Fruit fly (Drosophila melanogaster) whole organism, embryonic: Measurements from ENCODE around the gene CG15403.

Source experiments
- ATbp ChIP-seq: fragments of 200-800 bp; sonication (Bioruptor generic); optimal IDR thresholded peaks from 2 replicates; lab custom pipeline; 2017; ENCODE audit warnings: missing biosample characterization, mild to moderate bottlenecking, missing genetic modification characterization, missing genetic modification reagents
- Adf1 ChIP-seq: fragments of 200-800 bp; sonication (Bioruptor generic); IDR thresholded peaks from 2 replicates; pipeline ENCODE4 v1.3.6; 2022; ENCODE audit warnings: missing biosample characterization, missing genetic modification characterization
- CG10147 ChIP-seq: fragments of 200-800 bp; sonication (Bioruptor generic); optimal IDR thresholded peaks from 2 replicates; lab custom pipeline; 2019; ENCODE audit warnings: missing biosample characterization, mild to moderate bottlenecking, missing genetic modification characterization, moderate library complexity
- CG10209 ChIP-seq: fragments of 200-800 bp; sonication (Bioruptor generic); optimal IDR thresholded peaks from 3 replicates; lab custom pipeline; 2017; ENCODE audit warnings: missing biosample characterization, mild to moderate bottlenecking, missing genetic modification characterization, missing genetic modification reagents
- CG11085 ChIP-seq: fragments of 200-800 bp; sonication (Bioruptor generic); IDR thresholded peaks from 2 replicates; pipeline ENCODE4 v1.3.6; 2022; ENCODE audit warnings: missing biosample characterization, missing genetic modification characterization
- CG12391 ChIP-seq: fragments of 200-800 bp; sonication (Bioruptor generic); optimal IDR thresholded peaks from 3 replicates; lab custom pipeline; 2018; ENCODE audit warnings: missing biosample characterization, mild to moderate bottlenecking, missing genetic modification characterization, moderate library complexity
- CG15514 ChIP-seq: fragments of 200-800 bp; sonication (Bioruptor generic); optimal IDR thresholded peaks from 3 replicates; lab custom pipeline; 2017; ENCODE audit warnings: missing biosample characterization, missing genetic modification characterization, mild to moderate bottlenecking, moderate library complexity, missing genetic modification reagents
- CG17612 ChIP-seq: fragments of 200-800 bp; sonication (Bioruptor generic); IDR thresholded peaks from 2 replicates; pipeline ENCODE4 v1.3.6; 2022; ENCODE audit warnings: missing biosample characterization, missing genetic modification characterization
- CG17912 ChIP-seq: fragments of 200-800 bp; sonication (Bioruptor generic); optimal IDR thresholded peaks from 2 replicates; lab custom pipeline; 2018; ENCODE audit warnings: missing biosample characterization, mild to moderate bottlenecking, missing genetic modification characterization
- CG2116 ChIP-seq: fragments of 200-800 bp; sonication (Bioruptor generic); optimal IDR thresholded peaks from 3 replicates; lab custom pipeline; 2018; ENCODE audit warnings: missing biosample characterization, mild to moderate bottlenecking, missing genetic modification characterization
- CG33557 ChIP-seq: fragments of 200-800 bp; sonication (Bioruptor generic); optimal IDR thresholded peaks from 2 replicates; lab custom pipeline; 2019; ENCODE audit warnings: missing biosample characterization, mild to moderate bottlenecking, missing genetic modification characterization, moderate library complexity
- CG6272 ChIP-seq: fragments of 200-800 bp; sonication (Bioruptor generic); IDR thresholded peaks from 2 replicates; pipeline ENCODE4 v1.3.6; 2022; ENCODE audit warnings: missing biosample characterization, missing genetic modification characterization
- CG6765 ChIP-seq: fragments of 200-800 bp; sonication (Bioruptor generic); optimal IDR thresholded peaks from 3 replicates; lab custom pipeline; 2017; ENCODE audit warnings: missing biosample characterization, mild to moderate bottlenecking, missing genetic modification characterization
- CG7271 ChIP-seq: fragments of 200-800 bp; sonication (Bioruptor generic); optimal IDR thresholded peaks from 2 replicates; lab custom pipeline; 2018; ENCODE audit warnings: missing biosample characterization, mild to moderate bottlenecking, missing genetic modification characterization, moderate library complexity
- CG7372 ChIP-seq: fragments of 200-800 bp; sonication (Bioruptor generic); IDR thresholded peaks from 2 replicates; pipeline ENCODE4 v1.3.6; 2022; ENCODE audit warnings: missing biosample characterization, missing genetic modification characterization
- CG8388 ChIP-seq: fragments of 200-800 bp; sonication (Bioruptor generic); optimal IDR thresholded peaks from 2 replicates; lab custom pipeline; 2019; ENCODE audit warnings: missing biosample characterization, mild to moderate bottlenecking, missing genetic modification characterization, moderate library complexity
- CG8924 ChIP-seq: fragments of 200-800 bp; optimal IDR thresholded peaks from 3 replicates; lab custom pipeline; 2019; ENCODE audit warnings: missing biosample characterization, mild to moderate bottlenecking, missing genetic modification characterization, moderate library complexity
- CG9727 ChIP-seq: fragments of 200-800 bp; sonication (Bioruptor generic); optimal IDR thresholded peaks from 3 replicates; lab custom pipeline; 2017; ENCODE audit warnings: missing biosample characterization, mild to moderate bottlenecking, missing genetic modification characterization
- CG9817 ChIP-seq: fragments of 200-800 bp; sonication (Bioruptor generic); optimal IDR thresholded peaks from 2 replicates; lab custom pipeline; 2018; ENCODE audit warnings: missing biosample characterization, mild to moderate bottlenecking, missing genetic modification characterization, moderate library complexity
- CrebB ChIP-seq: fragments of 200-800 bp; sonication (Bioruptor generic); optimal IDR thresholded peaks from 3 replicates; lab custom pipeline; 2018; ENCODE audit warnings: missing biosample characterization, mild to moderate bottlenecking, missing genetic modification characterization
- ERR ChIP-seq: fragments of 200-800 bp; sonication (Bioruptor generic); optimal IDR thresholded peaks from 2 replicates; lab custom pipeline; 2016; ENCODE audit warnings: missing biosample characterization, missing genetic modification characterization
- Fer2 ChIP-seq: fragments of 200-800 bp; sonication (Bioruptor generic); optimal IDR thresholded peaks from 2 replicates; lab custom pipeline; 2018; ENCODE audit warnings: missing biosample characterization, mild to moderate bottlenecking, missing genetic modification characterization, moderate library complexity
- Hand ChIP-seq: fragments of 200-800 bp; sonication (Bioruptor generic); optimal IDR thresholded peaks from 2 replicates; lab custom pipeline; 2017; ENCODE audit warnings: mild to moderate bottlenecking, missing biosample characterization, missing genetic modification reagents, missing genetic modification characterization
- Hmr ChIP-seq: fragments of 200-800 bp; sonication (Bioruptor generic); optimal IDR thresholded peaks from 3 replicates; lab custom pipeline; 2017; ENCODE audit warnings: mild to moderate bottlenecking, missing biosample characterization, missing genetic modification reagents, missing genetic modification characterization
- Med ChIP-seq: fragments of 200-800 bp; sonication (Bioruptor generic); peaks from one replicate; lab custom pipeline; 2016; ENCODE audit warnings: missing biosample characterization, missing genetic modification characterization, mild to moderate bottlenecking, inconsistent platforms, moderate library complexity
- NC2α ChIP-seq: fragments of 200-800 bp; sonication (Bioruptor generic); optimal IDR thresholded peaks from 2 replicates; lab custom pipeline; 2016; ENCODE audit warnings: missing biosample characterization, missing genetic modification characterization
- NK7.1 ChIP-seq: fragments of 200-800 bp; sonication (Bioruptor generic); optimal IDR thresholded peaks from 3 replicates; lab custom pipeline; 2016; ENCODE audit warnings: missing biosample characterization, missing genetic modification characterization
- Nf-YB ChIP-seq: fragments of 200-800 bp; sonication (Bioruptor generic); optimal IDR thresholded peaks from 3 replicates; lab custom pipeline; 2019; ENCODE audit warnings: missing biosample characterization, mild to moderate bottlenecking, missing genetic modification characterization, moderate library complexity
- Rfx ChIP-seq: fragments of 200-800 bp; sonication (Bioruptor generic); IDR thresholded peaks from 2 replicates; pipeline ENCODE4 v1.3.6; 2022; ENCODE audit warnings: missing biosample characterization, missing genetic modification characterization
- Sry-δ ChIP-seq: fragments of 200-800 bp; sonication (Bioruptor generic); optimal IDR thresholded peaks from 2 replicates; lab custom pipeline; 2016; ENCODE audit warnings: missing biosample characterization, missing genetic modification characterization
- Ssrp ChIP-seq: fragments of 200-800 bp; sonication (Bioruptor generic); optimal IDR thresholded peaks from 2 replicates; lab custom pipeline; 2018; ENCODE audit warnings: missing biosample characterization, mild to moderate bottlenecking, missing genetic modification characterization, moderate library complexity
- bab2 ChIP-seq: fragments of 200-800 bp; sonication (Bioruptor generic); optimal IDR thresholded peaks from 2 replicates; lab custom pipeline; 2016; ENCODE audit warnings: missing biosample characterization, missing genetic modification characterization
- chinmo ChIP-seq: fragments of 200-800 bp; sonication (Bioruptor generic); IDR thresholded peaks from 4 replicates; pipeline ENCODE4 v1.3.6; 2022; ENCODE audit warnings: missing biosample characterization, missing genetic modification characterization; ENCODE audit not compliant: partially characterized antibody
- chm ChIP-seq: fragments of 200-800 bp; sonication (Bioruptor generic); IDR thresholded peaks from 2 replicates; pipeline ENCODE4 v1.3.6; 2022; ENCODE audit warnings: missing biosample characterization, missing genetic modification characterization
- chn ChIP-seq: fragments of 200-800 bp; sonication (Bioruptor generic); optimal IDR thresholded peaks from 2 replicates; lab custom pipeline; 2016; ENCODE audit warnings: missing biosample characterization, missing genetic modification characterization
- ci ChIP-seq: fragments of 200-800 bp; sonication (Bioruptor generic); IDR thresholded peaks from 3 replicates; pipeline ENCODE4 v1.3.6; 2022; ENCODE audit warnings: missing biosample characterization, missing genetic modification characterization
- corto ChIP-seq: fragments of 200-800 bp; sonication (Bioruptor generic); optimal IDR thresholded peaks from 2 replicates; lab custom pipeline; 2016; ENCODE audit warnings: missing biosample characterization, mild to moderate bottlenecking, missing genetic modification characterization, moderate library complexity
- crol ChIP-seq: fragments of 200-800 bp; sonication (Bioruptor generic); IDR thresholded peaks from 2 replicates; pipeline ENCODE4 v1.3.6; 2022; ENCODE audit warnings: missing biosample characterization, missing genetic modification characterization
- fd3F ChIP-seq: fragments of 200-800 bp; sonication (Bioruptor generic); optimal IDR thresholded peaks from 2 replicates; lab custom pipeline; 2018; ENCODE audit warnings: missing biosample characterization, mild to moderate bottlenecking, missing genetic modification characterization, moderate library complexity
- ftz-f1 ChIP-seq: fragments of 200-800 bp; sonication (Bioruptor generic); optimal IDR thresholded peaks from 2 replicates; lab custom pipeline; 2016; ENCODE audit warnings: missing biosample characterization, missing genetic modification characterization
- grau ChIP-seq: fragments of 200-800 bp; optimal IDR thresholded peaks from 3 replicates; lab custom pipeline; 2019; ENCODE audit warnings: missing biosample characterization, mild to moderate bottlenecking, missing genetic modification characterization, moderate library complexity
- hkb ChIP-seq, 2 experiments: fragments of 200-800 bp in 1 of 2; fragments of >200 bp in 1 of 2; sonication (Bioruptor generic) in 1 of 2; IDR thresholded peaks in 1 of 2; optimal IDR thresholded peaks in 1 of 2; 2 replicates each; pipeline versions ENCODE4 v1.3.6 to Lab custom; 2017 to 2022; ENCODE audit warnings: missing biosample characterization in 1 of 2, missing genetic modification characterization in 1 of 2
- lab ChIP-seq: fragments of 200-800 bp; sonication (Bioruptor generic); optimal IDR thresholded peaks from 3 replicates; lab custom pipeline; 2017; ENCODE audit warnings: missing biosample characterization, missing genetic modification characterization, mild to moderate bottlenecking, moderate library complexity, missing genetic modification reagents
- ranshi ChIP-seq: fragments of 200-800 bp; sonication (Bioruptor generic); IDR thresholded peaks from 2 replicates; pipeline ENCODE4 v1.3.6; 2022; ENCODE audit warnings: missing biosample characterization, missing genetic modification characterization
- row ChIP-seq: fragments of 200-800 bp; sonication (Bioruptor generic); IDR thresholded peaks from 3 replicates; pipeline ENCODE4 v1.3.6; 2022; ENCODE audit warnings: missing biosample characterization, missing genetic modification characterization
- sd ChIP-seq: fragments of 200-800 bp; sonication (Bioruptor generic); optimal IDR thresholded peaks from 3 replicates; lab custom pipeline; 2018; ENCODE audit warnings: missing biosample characterization, mild to moderate bottlenecking, missing genetic modification characterization, moderate library complexity
- sens ChIP-seq: fragments of 200-800 bp; sonication (Bioruptor generic); peaks from one replicate; lab custom pipeline; 2016; ENCODE audit warnings: missing biosample characterization, missing genetic modification characterization
- sna ChIP-seq: fragments of 200-800 bp; sonication (Bioruptor generic); IDR thresholded peaks from 2 replicates; pipeline ENCODE4 v1.3.6; 2022; ENCODE audit warnings: missing biosample characterization, missing genetic modification characterization; ENCODE audit not compliant: partially characterized antibody
- tgo ChIP-seq: fragments of 200-800 bp; sonication (Bioruptor generic); IDR thresholded peaks from 3 replicates; pipeline ENCODE4 v1.3.6; 2022; ENCODE audit warnings: missing biosample characterization, missing genetic modification characterization
- usp ChIP-seq: fragments of >200 bp; optimal IDR thresholded peaks from 2 replicates; lab custom pipeline; 2017; ENCODE audit warnings: missing biosample characterization, missing genetic modification characterization

CG15403 gene

dm6 chr2L:3124500-3124977 lies 3.9 kb upstream of the CG15403 start (continued):
- no peak for TF ChIP-seq CG12391 (tag; lab: Kevin White, UChicago)
- no peak for TF ChIP-seq Ssrp
- no peak for TF ChIP-seq CG9727 (GFP tag; lab: Kevin White, UChicago)
- no peak for TF ChIP-seq ranshi (GFP tag; lab: Robert Waterston, UW)
- TF ChIP-seq CG17612 (GFP tag; lab: Robert Waterston, UW) = no peak
- TF ChIP-seq NC2α (GFP tag; lab: Kevin White, UChicago) = no peak
- no peak for TF ChIP-seq Fer2 (tag; lab: Kevin White, UChicago)
- no peak for TF ChIP-seq fd3F (GFP tag; lab: Kevin White, UChicago)
- no peak for TF ChIP-seq grau
- TF ChIP-seq chn (GFP tag; lab: Kevin White, UChicago) = no peak
- 0 out of 2 replicates have a peak, but pooled peaks have one; percentile 16 for TF ChIP-seq CG6272 (GFP tag; lab: Robert Waterston, UW)
- no peak for TF ChIP-seq hkb (optimal IDR thresholded peaks at IDR 0.05; lab: Kevin White, UChicago)
- peak; percentile 39; the same call in 1 of the 2 replicates for TF ChIP-seq hkb (GFP tag; IDR thresholded peaks at IDR 0.05; lab: Robert Waterston, UW)
- TF ChIP-seq Sry-δ = no peak
- TF ChIP-seq ci (GFP tag; lab: Robert Waterston, UW) = peak; percentile 63; the same call in 2 of the 3 replicates
- peak; percentile 91 for TF ChIP-seq ftz-f1
- TF ChIP-seq Hand (GFP tag; lab: Kevin White, UChicago) = no peak
- TF ChIP-seq NK7.1 (GFP tag; lab: Kevin White, UChicago) = no peak
- TF ChIP-seq crol (GFP tag; lab: Robert Waterston, UW) = peak; percentile 53
- TF ChIP-seq CG6765 (GFP tag; lab: Kevin White, UChicago) = no peak
- TF ChIP-seq CG11085 (GFP tag; lab: Robert Waterston, UW) = no peak
- TF ChIP-seq chinmo (GFP tag; lab: Robert Waterston, UW) = peak; percentile 92; the same call in 3 of the 4 replicates
- TF ChIP-seq sens (GFP tag; lab: Kevin White, UChicago) = peak; percentile 24
- TF ChIP-seq ERR (GFP tag; lab: Kevin White, UChicago) = no peak
- no peak for TF ChIP-seq CG9817 (tag; lab: Kevin White, UChicago)
- peak; percentile 7 for TF ChIP-seq CG15514
- TF ChIP-seq ATbp (GFP tag; lab: Kevin White, UChicago) = no peak
- no peak for TF ChIP-seq CG10147 (GFP tag; lab: Kevin White, UChicago)
- no peak for TF ChIP-seq CG8924 (tag; lab: Kevin White, UChicago)
- no peak for TF ChIP-seq corto (GFP tag; lab: Kevin White, UChicago)
- TF ChIP-seq CG2116 = no peak
- peak; percentile 79 for TF ChIP-seq Med (GFP tag; lab: Kevin White, UChicago)
- no peak for TF ChIP-seq row (GFP tag; lab: Robert Waterston, UW)
- TF ChIP-seq CG8388 (GFP tag; lab: Kevin White, UChicago) = no peak
- TF ChIP-seq lab (GFP tag; lab: Kevin White, UChicago) = peak; percentile 37
- TF ChIP-seq sna (GFP tag; lab: Robert Waterston, UW) = no peak
- no peak for TF ChIP-seq CG33557
- no peak for TF ChIP-seq CG17912 (GFP tag; lab: Kevin White, UChicago)
- no peak for TF ChIP-seq bab2 (GFP tag; lab: Kevin White, UChicago)
- TF ChIP-seq CrebB (tag; lab: Kevin White, UChicago) = no peak
- TF ChIP-seq Rfx (GFP tag; lab: Robert Waterston, UW) = peak; percentile 58; the same call in 1 of the 2 replicates
- TF ChIP-seq Adf1 (GFP tag; lab: Robert Waterston, UW) = peak; percentile 99
- TF ChIP-seq sd (tag; lab: Kevin White, UChicago) = peak; percentile 35
- TF ChIP-seq CG7372 (GFP tag; lab: Robert Waterston, UW) = no peak
- no peak for TF ChIP-seq Nf-YB (GFP tag; lab: Kevin White, UChicago)
- TF ChIP-seq Hmr = no peak
- no peak for TF ChIP-seq CG7271 (tag; lab: Kevin White, UChicago)
- TF ChIP-seq tgo (GFP tag; lab: Robert Waterston, UW) = no peak
- TF ChIP-seq chm (GFP tag; lab: Robert Waterston, UW) = peak; percentile 50; the same call in 1 of the 2 replicates
- no peak for TF ChIP-seq CG10209 (GFP tag; lab: Kevin White, UChicago)
- no peak for TF ChIP-seq usp (GFP tag; lab: Kevin White, UChicago)
